Worm (Caenorhabditis elegans) whole organism, early embryonic: Measurements from ENCODE around the gene W01B6.3.
"Not testable (repeated sequence)": the region's sequence is repeated elsewhere in the genome, so short reads cannot be mapped to it uniquely, and the experiment has no call there.

ENCODE experiments used
- ceh-36 ChIP-seq: sonication (generic microtip); optimal IDR thresholded peaks from 2 replicates; lab custom pipeline; 2016; ENCODE audit warnings: missing genetic modification characterization, inconsistent platforms, missing compliant biosample characterization
- ets-7 ChIP-seq: sonication (generic microtip); optimal IDR thresholded peaks from 2 replicates; lab custom pipeline; 2016; ENCODE audit warnings: missing genotype, missing genetic modification characterization, missing compliant biosample characterization

DNA sequence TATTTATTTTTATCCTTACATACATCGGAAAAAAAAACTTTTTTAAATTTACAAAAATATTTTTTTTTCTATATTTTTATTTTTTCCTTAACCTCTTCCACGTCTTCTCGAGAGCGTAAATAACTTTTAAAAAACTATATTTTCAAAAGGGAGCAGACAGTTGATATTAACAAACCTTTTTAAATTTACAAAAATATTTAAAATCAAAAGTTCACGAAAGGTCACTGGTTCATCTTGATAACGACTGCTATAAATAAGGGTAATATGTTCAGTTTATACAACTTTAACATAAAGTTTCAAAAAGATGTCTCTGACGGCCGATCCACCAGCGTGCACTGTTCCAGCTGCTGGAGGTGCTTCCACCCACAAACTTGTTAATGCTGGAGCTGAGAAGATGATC, 43.6 kb downstream of the W01B6.3 start, which contains the start of the genes F44D12.16 and msd-2:
- not testable (repeated sequence) for TF ChIP-seq ceh-36; ets-7 (tag; lab: Kevin White, UChicago)
